Fruit fly (Drosophila melanogaster): ENCODE results near the gene CG12716.

CG12716 gene

DNA sequence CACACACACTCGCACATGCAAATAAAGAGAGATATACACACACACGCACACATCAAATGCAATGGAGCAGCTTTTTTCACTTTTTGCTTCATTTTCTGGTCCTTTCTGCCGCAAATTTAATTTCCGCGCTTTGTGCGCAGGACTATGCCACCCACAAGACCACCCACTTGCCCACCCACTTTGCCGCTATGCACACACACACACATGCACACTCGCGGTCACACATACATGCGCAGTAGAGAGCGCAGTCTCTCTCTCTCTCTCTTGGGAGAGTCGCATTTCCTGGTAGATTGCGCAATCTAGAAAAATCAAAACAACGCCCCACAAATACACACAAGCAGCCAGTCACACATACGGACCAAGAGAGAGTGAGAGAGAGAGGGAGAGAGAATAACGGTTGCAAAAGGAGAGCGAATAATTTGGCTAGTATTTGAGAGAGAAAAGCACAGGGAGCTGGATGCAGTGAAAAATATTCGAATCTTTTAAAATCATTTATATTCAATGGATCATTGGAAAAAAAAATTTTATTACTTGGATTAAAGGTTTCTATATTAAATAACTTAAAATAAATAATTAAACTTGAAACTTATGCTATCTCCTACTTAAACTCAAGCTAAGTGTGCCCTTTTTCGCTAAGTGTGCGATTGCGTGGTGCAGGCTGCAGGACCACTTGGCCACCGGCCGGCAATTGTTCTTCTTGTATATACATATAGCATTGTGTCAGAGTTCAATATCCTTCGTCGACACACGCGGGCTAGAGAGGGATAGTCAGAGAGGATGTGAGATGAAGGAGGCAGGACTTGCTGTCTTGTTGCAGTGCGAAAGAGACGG is 50.4 kb downstream of the CG12716 start (continued):
- peak; percentile 47 for TF ChIP-seq CG8281 (tag; optimal IDR thresholded peaks at IDR 0.05)
- peak; percentile 50; the same call in 1 of the 2 replicates for TF ChIP-seq CG14667 (GFP tag; IDR thresholded peaks at IDR 0.05)
- no peak for TF ChIP-seq crc (GFP tag; optimal IDR thresholded peaks at IDR 0.05)
- TF ChIP-seq Optix (GFP tag; IDR thresholded peaks at IDR 0.05): peak; percentile 33; the same call in 1 of the 3 replicates
- TF ChIP-seq CG4617 (GFP tag; optimal IDR thresholded peaks at IDR 0.05; ENCODE audit: borderline replicate concordance): no peak
- no peak for TF ChIP-seq dm (GFP tag; optimal IDR thresholded peaks at IDR 0.05)
- TF ChIP-seq CG4707 (GFP tag; optimal IDR thresholded peaks at IDR 0.05): no peak
- peak; percentile 56 for TF ChIP-seq org-1 (GFP tag; optimal IDR thresholded peaks at IDR 0.05)
- no peak for TF ChIP-seq CG9876 (GFP tag; optimal IDR thresholded peaks at IDR 0.05)
- TF ChIP-seq kay (GFP tag; optimal IDR thresholded peaks at IDR 0.05): peak; percentile 30
- peak; percentile 22 for TF ChIP-seq tin (GFP tag; optimal IDR thresholded peaks at IDR 0.05)
- peak; percentile 24; the same call in 1 of the 2 replicates for TF ChIP-seq esg (GFP tag; conservative IDR thresholded peaks at IDR 0.05)
- TF ChIP-seq gsb-n (tag; optimal IDR thresholded peaks at IDR 0.05): peak; percentile 26
- TF ChIP-seq CG10979 (tag; optimal IDR thresholded peaks at IDR 0.05): peak; percentile 75
- no peak for TF ChIP-seq CG12299 (tag; optimal IDR thresholded peaks at IDR 0.05)
- peak; percentile 80 for TF ChIP-seq CG14014 (GFP tag; IDR thresholded peaks at IDR 0.05)
- TF ChIP-seq CG1024 (GFP tag; IDR thresholded peaks at IDR 0.05): peak; percentile 26; the same call in 1 of the 2 replicates
- peak; percentile 48 for TF ChIP-seq sug (tag; optimal IDR thresholded peaks at IDR 0.05)
- TF ChIP-seq CG4282 (GFP tag; optimal IDR thresholded peaks at IDR 0.05): no peak
- no peak for TF ChIP-seq CG10543 (GFP tag; optimal IDR thresholded peaks at IDR 0.05)
- no peak for TF ChIP-seq Doc2 (GFP tag; IDR thresholded peaks at IDR 0.05)
- no peak for TF ChIP-seq bowl (GFP tag; IDR thresholded peaks at IDR 0.05)
- TF ChIP-seq lola (GFP tag; optimal IDR thresholded peaks at IDR 0.05): peak in 1 of 3 experiments; percentile 38
- TF ChIP-seq ttk (GFP tag; IDR thresholded peaks at IDR 0.05): peak; percentile 64
- TF ChIP-seq CG14710 (tag; optimal IDR thresholded peaks at IDR 0.05): peak; percentile 54
- peak; percentile 19; the same call in 1 of the 3 replicates for TF ChIP-seq Mrtf (GFP tag; IDR thresholded peaks at IDR 0.05)
- TF ChIP-seq cwo (GFP tag; optimal IDR thresholded peaks at IDR 0.05): peak; percentile 69
- TF ChIP-seq CG7556 (GFP tag; optimal IDR thresholded peaks at IDR 0.05): peak; percentile 85
- peak; percentile 53 for TF ChIP-seq CG17359 (tag; optimal IDR thresholded peaks at IDR 0.05)
- no peak for TF ChIP-seq D (optimal IDR thresholded peaks at IDR 0.05)
- peak; percentile 71 for TF ChIP-seq D (GFP tag; optimal IDR thresholded peaks at IDR 0.05)
- no peak for TF ChIP-seq Sin3A (optimal IDR thresholded peaks at IDR 0.05)
- peak; percentile 62 for TF ChIP-seq E2f2 (GFP tag; IDR thresholded peaks at IDR 0.05)
- TF ChIP-seq CG11398 (GFP tag; optimal IDR thresholded peaks at IDR 0.05): no peak
- peak; percentile 40 for TF ChIP-seq CG30403 (GFP tag; optimal IDR thresholded peaks at IDR 0.05)
- TF ChIP-seq ara (GFP tag; IDR thresholded peaks at IDR 0.05): peak; percentile 80
- 0 out of 2 replicates have a peak, but pooled peaks have one; percentile 10 for TF ChIP-seq dan (GFP tag; IDR thresholded peaks at IDR 0.05)
- TF ChIP-seq CG2875 (GFP tag; optimal IDR thresholded peaks at IDR 0.05): peak; percentile 23
- peak; percentile 35 for TF ChIP-seq CG6854 (GFP tag; optimal IDR thresholded peaks at IDR 0.05)
- TF ChIP-seq zen2 (GFP tag; IDR thresholded peaks at IDR 0.05; ENCODE audit: partially characterized antibody): no peak
- peak; percentile 0 for TF ChIP-seq Six4 (GFP tag; optimal IDR thresholded peaks at IDR 0.05)
- peak; percentile 78 for TF ChIP-seq CG9727 (GFP tag; optimal IDR thresholded peaks at IDR 0.05)
- TF ChIP-seq lab (GFP tag; optimal IDR thresholded peaks at IDR 0.05): peak; percentile 74
- peak; percentile 58; the same call in 1 of the 2 replicates for TF ChIP-seq chm (GFP tag; IDR thresholded peaks at IDR 0.05)
- peak; percentile 78 for TF ChIP-seq CG15601 (tag; optimal IDR thresholded peaks at IDR 0.05)
- TF ChIP-seq amos (GFP tag; IDR thresholded peaks at IDR 0.05; ENCODE audit: partially characterized antibody): no peak
- no peak for TF ChIP-seq prd (optimal IDR thresholded peaks at IDR 0.05)
- peak; percentile 86 for TF ChIP-seq prd (GFP tag; IDR thresholded peaks at IDR 0.05)
- peak; percentile 75 for TF ChIP-seq dmrt99B (tag; optimal IDR thresholded peaks at IDR 0.05)
